Fruit fly (Drosophila melanogaster) whole organism, adult: ENCODE results near the gene CG42238.

Experiments used
- CG11617 ChIP-seq: fragments of 200-800 bp; sonication (Bioruptor generic); optimal IDR thresholded peaks from 2 replicates; lab custom pipeline; 2017; ENCODE audit warnings: mild to moderate bottlenecking, missing biosample characterization, missing genetic modification reagents, missing genetic modification characterization
- CG12768 ChIP-seq: fragments of 200-800 bp; sonication (Bioruptor generic); optimal IDR thresholded peaks from 2 replicates; lab custom pipeline; 2017; ENCODE audit warnings: missing biosample characterization, missing genetic modification characterization, mild to moderate bottlenecking, moderate library complexity, missing genetic modification reagents
- CG14711 ChIP-seq: fragments of 200-800 bp; sonication (Bioruptor generic); optimal IDR thresholded peaks from 2 replicates; lab custom pipeline; 2018; ENCODE audit warnings: missing biosample characterization, mild to moderate bottlenecking, missing genetic modification characterization, moderate library complexity
- CG1620 ChIP-seq: fragments of 200-800 bp; sonication (Bioruptor generic); optimal IDR thresholded peaks from 2 replicates; lab custom pipeline; 2016; ENCODE audit warnings: missing biosample characterization, missing genetic modification characterization
- CG33017 ChIP-seq: fragments of 200-800 bp; sonication (Bioruptor generic); optimal IDR thresholded peaks from 2 replicates; lab custom pipeline; 2018; ENCODE audit warnings: missing biosample characterization, mild to moderate bottlenecking, missing genetic modification characterization, moderate library complexity
- CG5204 ChIP-seq: fragments of 200-800 bp; sonication (Bioruptor generic); optimal IDR thresholded peaks from 2 replicates; lab custom pipeline; 2016; ENCODE audit warnings: missing biosample characterization, missing genetic modification characterization
- CG7045 ChIP-seq: fragments of 200-800 bp; sonication (Bioruptor generic); optimal IDR thresholded peaks from 2 replicates; lab custom pipeline; 2017; ENCODE audit warnings: missing biosample characterization, mild to moderate bottlenecking, missing genetic modification characterization
- CG7101 ChIP-seq: fragments of 200-800 bp; sonication (Bioruptor generic); optimal IDR thresholded peaks from 2 replicates; lab custom pipeline; 2018; ENCODE audit warnings: missing biosample characterization, mild to moderate bottlenecking, missing genetic modification characterization, moderate library complexity
- Clk ChIP-seq: fragments of 200-800 bp; sonication (Bioruptor generic); optimal IDR thresholded peaks from 2 replicates; lab custom pipeline; 2017; ENCODE audit warnings: missing biosample characterization, missing genetic modification characterization
- Crg-1 ChIP-seq: fragments of 200-800 bp; sonication (Bioruptor generic); optimal IDR thresholded peaks from 2 replicates; lab custom pipeline; 2016; ENCODE audit warnings: missing biosample characterization, missing genetic modification characterization
- Hr96 ChIP-seq: fragments of 200-800 bp; sonication (Bioruptor generic); optimal IDR thresholded peaks from 2 replicates; lab custom pipeline; 2016; ENCODE audit warnings: missing biosample characterization, missing genetic modification characterization
- Mnt ChIP-seq: fragments of 200-800 bp; sonication (Bioruptor generic); optimal IDR thresholded peaks from 2 replicates; lab custom pipeline; 2016; ENCODE audit warnings: missing biosample characterization, mild to moderate bottlenecking, missing genetic modification characterization
- bab1 ChIP-seq: fragments of 200-800 bp; sonication (Bioruptor generic); optimal IDR thresholded peaks from 3 replicates; lab custom pipeline; 2019; ENCODE audit warnings: missing biosample characterization, mild to moderate bottlenecking, missing genetic modification characterization, moderate library complexity
- cic ChIP-seq: fragments of 200-800 bp; sonication (Bioruptor generic); optimal IDR thresholded peaks from 2 replicates; lab custom pipeline; 2017; ENCODE audit warnings: missing biosample characterization, mild to moderate bottlenecking, missing genetic modification characterization, moderate library complexity
- cnc ChIP-seq, 2 experiments: fragments of >200 bp; optimal IDR thresholded peaks; 2 replicates each; lab custom pipeline; 2017
- kay ChIP-seq: fragments of 200-800 bp; sonication (Bioruptor generic); peaks from one replicate; lab custom pipeline; 2016; ENCODE audit warnings: missing biosample characterization, missing genetic modification characterization, borderline replicate concordance
- ovo ChIP-seq: fragments of 200-800 bp; sonication (Bioruptor generic); optimal IDR thresholded peaks from 2 replicates; lab custom pipeline; 2016; ENCODE audit warnings: missing biosample characterization, missing genetic modification characterization
- pad ChIP-seq: fragments of 200-800 bp; sonication (Bioruptor generic); optimal IDR thresholded peaks from 3 replicates; lab custom pipeline; 2017; ENCODE audit warnings: missing biosample characterization, missing genetic modification characterization, mild to moderate bottlenecking, moderate library complexity, missing genetic modification reagents
- tj ChIP-seq: fragments of 200-800 bp; sonication (Bioruptor generic); optimal IDR thresholded peaks from 3 replicates; lab custom pipeline; 2017; ENCODE audit warnings: missing biosample characterization, mild to moderate bottlenecking, missing genetic modification characterization, moderate library complexity
- toe ChIP-seq: fragments of 200-800 bp; sonication (Bioruptor generic); optimal IDR thresholded peaks from 2 replicates; lab custom pipeline; 2016; ENCODE audit warnings: missing biosample characterization, missing genetic modification characterization

The CG42238 gene

DNA sequence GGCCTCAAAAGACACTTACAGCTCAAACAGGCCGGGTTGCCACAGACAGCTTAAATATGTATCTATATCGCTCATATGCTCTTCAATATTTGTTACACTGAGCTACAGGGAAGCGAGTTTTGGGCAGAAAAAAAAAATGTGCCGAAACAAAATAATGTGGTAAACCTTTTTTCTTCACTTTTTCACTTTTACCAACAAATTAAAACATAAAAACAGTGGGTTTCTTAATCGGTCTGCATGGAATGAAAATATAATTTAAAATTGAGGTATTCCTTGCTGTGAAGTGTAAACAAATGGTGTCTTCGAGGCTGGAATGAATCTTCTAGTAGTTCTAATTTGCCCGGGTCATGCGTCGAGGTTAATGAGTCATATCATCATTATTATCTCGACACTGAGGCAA, 13.2 kb downstream of the CG42238 start:
- TF ChIP-seq Crg-1 (GFP tag; lab: Kevin White, UChicago) (no peak), CG11617 (GFP tag; lab: Kevin White, UChicago) (no peak), CG14711 (tag; lab: Kevin White, UChicago) (no peak), ovo (GFP tag; lab: Kevin White, UChicago) (no peak), bab1 (peak; percentile 38)

- TF ChIP-seq CG12768 (GFP tag; lab: Kevin White, UChicago), result no peak
- peak; percentile 9 for TF ChIP-seq kay (GFP tag; lab: Kevin White, UChicago)
These were observed 14.2 kb downstream of the CG42238 start for dm6 chr2L:21037723-21038122.

- no peak for TF ChIP-seq CG11617 (GFP tag; lab: Kevin White, UChicago)
- no peak for TF ChIP-seq CG12768 (GFP tag; lab: Kevin White, UChicago)
These were observed 16.1 kb downstream of the CG42238 start for dm6 chr2L:21035704-21036369.

DNA sequence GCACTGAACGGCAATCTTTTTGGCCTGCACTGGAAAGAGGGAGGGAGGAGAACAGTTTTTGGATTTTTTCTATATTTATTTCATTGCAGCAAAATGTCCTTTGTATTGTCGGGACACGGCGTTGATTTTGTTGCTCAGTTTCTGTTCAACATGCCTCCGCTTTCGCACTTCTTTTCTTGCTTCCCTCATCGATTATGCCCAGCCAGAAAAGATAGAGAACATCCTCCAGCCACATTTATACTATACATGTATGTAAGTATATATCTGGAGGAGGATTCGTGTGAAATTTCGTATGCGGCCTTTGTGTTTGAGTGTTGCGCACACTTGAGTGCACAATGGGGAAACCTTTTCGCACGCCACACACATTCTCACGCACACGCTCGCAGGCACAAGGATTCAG, 17.6 kb downstream of the CG42238 start:
- no peak for TF ChIP-seq pad (GFP tag; lab: Kevin White, UChicago)
- no peak for TF ChIP-seq CG12768 (GFP tag; lab: Kevin White, UChicago)
- TF ChIP-seq cnc (optimal IDR thresholded peaks at IDR 0.05; lab: Kevin White, UChicago), result no peak
- TF ChIP-seq toe (GFP tag; lab: Kevin White, UChicago), result no peak
- TF ChIP-seq kay (GFP tag; lab: Kevin White, UChicago), result no peak
- no peak for TF ChIP-seq CG11617 (GFP tag; lab: Kevin White, UChicago)
- no peak for TF ChIP-seq CG5204
- no peak for TF ChIP-seq Clk (GFP tag; lab: Kevin White, UChicago)
- no peak for TF ChIP-seq CG7101 (tag; lab: Kevin White, UChicago)
- TF ChIP-seq CG1620 (GFP tag; lab: Kevin White, UChicago), result no peak
- no peak for TF ChIP-seq CG7045
- TF ChIP-seq CG14711 (tag; lab: Kevin White, UChicago), result no peak
- no peak for TF ChIP-seq Hr96 (GFP tag; lab: Kevin White, UChicago)
- no peak for TF ChIP-seq bab1
- no peak for TF ChIP-seq Crg-1 (GFP tag; lab: Kevin White, UChicago)
- TF ChIP-seq ovo (GFP tag; lab: Kevin White, UChicago), result no peak
- no peak for TF ChIP-seq Mnt (GFP tag; lab: Kevin White, UChicago)
- TF ChIP-seq CG33017 (tag; lab: Kevin White, UChicago), result no peak
- TF ChIP-seq tj (GFP tag; lab: Kevin White, UChicago), result no peak

dm6 chr2L:21033315-21033714, 18.6 kb downstream of the CG42238 start:
- TF ChIP-seq CG33017 (tag; lab: Kevin White, UChicago) (no peak), toe (GFP tag; lab: Kevin White, UChicago) (no peak), Crg-1 (GFP tag; lab: Kevin White, UChicago) (no peak), CG11617 (GFP tag; lab: Kevin White, UChicago) (no peak), kay (GFP tag; lab: Kevin White, UChicago) (no peak), CG5204 (no peak), CG1620 (GFP tag; lab: Kevin White, UChicago) (no peak), Clk (GFP tag; lab: Kevin White, UChicago) (no peak), bab1 (no peak), cic (GFP tag; lab: Kevin White, UChicago) (no peak), cnc (optimal IDR thresholded peaks at IDR 0.05; lab: Kevin White, UChicago) (no peak), Mnt (GFP tag; lab: Kevin White, UChicago) (no peak)

dm6 chr2L:21030235-21030634, 21.7 kb downstream of the CG42238 start:
- peak; percentile 74 for TF ChIP-seq tj (GFP tag; lab: Kevin White, UChicago)
- TF ChIP-seq kay (GFP tag; lab: Kevin White, UChicago), result peak; percentile 38
- no peak for TF ChIP-seq cnc (optimal IDR thresholded peaks at IDR 0.05; lab: Kevin White, UChicago)

- TF ChIP-seq CG11617 (GFP tag; lab: Kevin White, UChicago) (no peak), Crg-1 (GFP tag; lab: Kevin White, UChicago) (no peak), CG5204 (no peak), Clk (GFP tag; lab: Kevin White, UChicago) (no peak), pad (GFP tag; lab: Kevin White, UChicago) (no peak), Mnt (GFP tag; lab: Kevin White, UChicago) (no peak), cic (GFP tag; lab: Kevin White, UChicago) (no peak), tj (GFP tag; lab: Kevin White, UChicago) (no peak), bab1 (no peak), CG14711 (tag; lab: Kevin White, UChicago) (no peak), CG1620 (GFP tag; lab: Kevin White, UChicago) (no peak)
These were observed 22.2 kb downstream of the CG42238 start for dm6 chr2L:21029749-21030148.
